Fruit fly (Drosophila melanogaster): Measurements from ENCODE around the gene CG9578.

CG9578 gene

dm6 chrX:20169898-20170297 lies at the start of gene CG9578, which contains the start of gene CG9581:
Gene CG9578 (plus strand): TSS chrX:20170222.
Gene CG9581 (minus strand): TSS chrX:20169981.
- TF ChIP-seq ken (GFP tag; IDR thresholded peaks at IDR 0.05) (no peak), Ets97D (GFP tag; optimal IDR thresholded peaks at IDR 0.05) (peak; percentile 14), al (GFP tag; IDR thresholded peaks at IDR 0.05) (no peak), ap (GFP tag; IDR thresholded peaks at IDR 0.05) (no peak), CG7987 (GFP tag; optimal IDR thresholded peaks at IDR 0.05) (no peak), Adf1 (GFP tag; IDR thresholded peaks at IDR 0.05) (no peak), Bdp1 (GFP tag; optimal IDR thresholded peaks at IDR 0.05) (no peak), CG7745 (tag; optimal IDR thresholded peaks at IDR 0.05) (no peak), NC2β (GFP tag; optimal IDR thresholded peaks at IDR 0.05) (no peak), NC2α (GFP tag; optimal IDR thresholded peaks at IDR 0.05) (no peak), CG4820 (GFP tag; optimal IDR thresholded peaks at IDR 0.05) (no peak), CG6254 (GFP tag; optimal IDR thresholded peaks at IDR 0.05) (no peak), B-H2 (GFP tag; optimal IDR thresholded peaks at IDR 0.05) (no peak), CG11398 (GFP tag; optimal IDR thresholded peaks at IDR 0.05) (no peak), tna (GFP tag; IDR thresholded peaks at IDR 0.05; ENCODE audit: partially characterized antibody) (peak; percentile 54; the same call in 1 of the 2 replicates), Neu2 (GFP tag; optimal IDR thresholded peaks at IDR 0.05; ENCODE audit: borderline replicate concordance) (no peak), ERR (GFP tag; optimal IDR thresholded peaks at IDR 0.05) (no peak), CG11695 (GFP tag; IDR thresholded peaks at IDR 0.05) (no peak), salm (tag; optimal IDR thresholded peaks at IDR 0.05) (no peak), CG17829 (tag; optimal IDR thresholded peaks at IDR 0.05) (no peak), CG2875 (GFP tag; optimal IDR thresholded peaks at IDR 0.05) (no peak), hbn (GFP tag; IDR thresholded peaks at IDR 0.05; ENCODE audit: partially characterized antibody) (peak; percentile 67), gfzf (GFP tag; optimal IDR thresholded peaks at IDR 0.05) (no peak), Ets65A (GFP tag) (no peak), dm (GFP tag; optimal IDR thresholded peaks at IDR 0.05) (no peak), nerfin-2 (GFP tag; IDR thresholded peaks at IDR 0.05; ENCODE audit: partially characterized antibody) (peak; percentile 53), zen2 (GFP tag; IDR thresholded peaks at IDR 0.05; ENCODE audit: partially characterized antibody) (peak; percentile 48; the same call in 1 of the 3 replicates), MTF-1 (GFP tag; optimal IDR thresholded peaks at IDR 0.05; ENCODE audit: borderline replicate concordance) (no peak), CG16779 (GFP tag; IDR thresholded peaks at IDR 0.05) (no peak), CG7786 (GFP tag; optimal IDR thresholded peaks at IDR 0.05) (no peak), CG13894 (tag; optimal IDR thresholded peaks at IDR 0.05) (no peak), Gsc (GFP tag; IDR thresholded peaks at IDR 0.05) (no peak), CG10274 (GFP tag; optimal IDR thresholded peaks at IDR 0.05) (no peak), D19A (tag; optimal IDR thresholded peaks at IDR 0.05) (no peak), PHDP (tag; optimal IDR thresholded peaks at IDR 0.05) (no peak), CG14441 (GFP tag; IDR thresholded peaks at IDR 0.05) (no peak), trem (tag; optimal IDR thresholded peaks at IDR 0.05) (peak; percentile 52), CG12391 (tag; optimal IDR thresholded peaks at IDR 0.05) (no peak), ssp (GFP tag; IDR thresholded peaks at IDR 0.05) (no peak), CG15011 (GFP tag; optimal IDR thresholded peaks at IDR 0.05) (no peak), CG8765 (GFP tag; IDR thresholded peaks at IDR 0.05) (no peak), inv (GFP tag; IDR thresholded peaks at IDR 0.05; ENCODE audit: partially characterized antibody) (peak; percentile 63), nerfin-1 (tag; optimal IDR thresholded peaks at IDR 0.05) (peak; percentile 2), org-1 (GFP tag; optimal IDR thresholded peaks at IDR 0.05) (no peak), CG7372 (GFP tag; IDR thresholded peaks at IDR 0.05) (no peak), ac (GFP tag; optimal IDR thresholded peaks at IDR 0.05) (no peak), CG8359 (GFP tag; optimal IDR thresholded peaks at IDR 0.05; ENCODE audit: borderline replicate concordance) (no peak), sens-2 (GFP tag; IDR thresholded peaks at IDR 0.05) (no peak), Camta (GFP tag; optimal IDR thresholded peaks at IDR 0.05) (no peak), CG18599 (GFP tag; optimal IDR thresholded peaks at IDR 0.05) (no peak), CG10543 (GFP tag; optimal IDR thresholded peaks at IDR 0.05) (no peak)
